In the genomic region with DNA sequence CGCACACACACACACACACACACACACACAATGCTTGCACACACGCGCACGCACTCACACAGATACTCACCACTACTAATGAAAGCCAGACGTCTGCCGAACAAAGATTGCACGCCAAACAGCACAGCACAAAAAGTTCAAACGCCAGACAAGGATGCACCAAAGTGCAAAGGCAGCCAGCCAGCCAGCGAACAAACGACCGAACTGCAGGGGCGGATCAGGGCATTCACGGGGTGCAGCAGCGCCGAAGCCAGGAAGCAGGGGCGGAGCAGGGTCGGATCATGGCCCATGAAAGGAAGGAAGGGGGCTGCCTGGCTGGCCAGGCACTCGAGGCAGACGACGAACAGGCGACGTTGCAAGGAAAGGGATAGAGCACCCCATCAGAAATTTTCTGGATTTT, we compare ENCODE assay signal across 1 fruit fly cellular context.
TF ChIP-seq lines count a peak whose summit lies in the region.

No protein-coding gene starts in this region.

TF ChIP-seq in whole organism, embryonic, 481 proteins besides CTCF, POLR2A, EP300 and RAD21 (continued from another document):
- TF ChIP-seq sima (GFP tag; optimal IDR thresholded peaks at IDR 0.05; lab: Kevin White, UChicago) = no peak
- TF ChIP-seq B-H1 (GFP tag; IDR thresholded peaks at IDR 0.05; lab: Robert Waterston, UW) = no peak
- peak; percentile 38; the same call in 1 of the 3 replicates for TF ChIP-seq CG6791 (GFP tag; IDR thresholded peaks at IDR 0.05; lab: Robert Waterston, UW; ENCODE audit: partially characterized antibody)
- no peak for TF ChIP-seq zen2 (GFP tag; IDR thresholded peaks at IDR 0.05; lab: Robert Waterston, UW; ENCODE audit: partially characterized antibody)
- TF ChIP-seq Rx (GFP tag; IDR thresholded peaks at IDR 0.05; lab: Robert Waterston, UW) = 0 out of 2 replicates have a peak, but pooled peaks have one; percentile 20
- TF ChIP-seq CG16779 (GFP tag; IDR thresholded peaks at IDR 0.05; lab: Robert Waterston, UW) = no peak
- peak; percentile 43 for TF ChIP-seq cg (GFP tag; optimal IDR thresholded peaks at IDR 0.05; lab: Kevin White, UChicago)
- TF ChIP-seq Opbp (GFP tag; IDR thresholded peaks at IDR 0.05; lab: Robert Waterston, UW; ENCODE audit: partially characterized antibody) = peak; percentile 58; the same call in 1 of the 3 replicates
- TF ChIP-seq Dbx (GFP tag; IDR thresholded peaks at IDR 0.05; lab: Robert Waterston, UW) = no peak
- TF ChIP-seq ken (GFP tag; IDR thresholded peaks at IDR 0.05; lab: Robert Waterston, UW) = 0 out of 3 replicates have a peak, but pooled peaks have one; percentile 15
- no peak for TF ChIP-seq CG8924 (tag; optimal IDR thresholded peaks at IDR 0.05; lab: Kevin White, UChicago)
- no peak for TF ChIP-seq danr (GFP tag; IDR thresholded peaks at IDR 0.05; lab: Robert Waterston, UW)
- peak; percentile 77 for TF ChIP-seq Ets65A (GFP tag; lab: Kevin White, UChicago)
- no peak for TF ChIP-seq Bteb2 (GFP tag; optimal IDR thresholded peaks at IDR 0.05; lab: Kevin White, UChicago)
- TF ChIP-seq CG18599 (GFP tag; optimal IDR thresholded peaks at IDR 0.05; lab: Kevin White, UChicago) = no peak
